Fruit fly (Drosophila melanogaster): Measurements from ENCODE around the gene CG42327.

DNA sequence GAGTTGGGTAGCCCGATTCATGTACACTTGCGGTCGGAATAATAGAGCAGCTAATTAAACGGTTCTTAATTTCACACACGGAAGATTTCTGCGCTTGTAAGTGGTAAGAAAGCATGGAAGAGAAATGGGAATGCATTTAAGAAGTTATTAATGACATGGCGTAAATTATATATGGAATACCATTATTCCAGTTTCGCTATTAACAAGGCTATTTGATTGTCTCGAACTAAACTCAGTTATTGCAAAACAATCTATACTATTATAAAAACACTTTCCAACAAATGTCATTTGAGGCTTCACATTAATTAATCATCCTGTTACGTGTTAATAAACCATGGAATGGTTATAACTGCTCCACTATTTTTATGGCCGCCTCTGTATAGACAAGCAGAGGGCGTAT is 39.7 kb upstream of the CG42327 start:
- no peak for TF ChIP-seq psq (optimal IDR thresholded peaks at IDR 0.05)
- TF ChIP-seq usp (GFP tag; optimal IDR thresholded peaks at IDR 0.05) = no peak
